Worm (Caenorhabditis elegans) whole organism, early embryonic: ENCODE measurements around the gene tpk-1.

Source experiments
- B0310.2 ChIP-seq: sonication (generic microtip); optimal IDR thresholded peaks from 2 replicates; lab custom pipeline; 2016; ENCODE audit warnings: mild to moderate bottlenecking, missing genetic modification characterization, missing compliant biosample characterization
- F13C5.2 ChIP-seq: sonication (generic microtip); optimal IDR thresholded peaks from 2 replicates; lab custom pipeline; 2017; ENCODE audit warnings: mild to moderate bottlenecking, missing genetic modification characterization, inconsistent platforms, missing compliant biosample characterization
- aly-1 ChIP-seq: sonication (generic microtip); optimal IDR thresholded peaks from 2 replicates; lab custom pipeline; 2016; ENCODE audit warnings: missing genetic modification characterization, missing compliant biosample characterization
- ama-1 ChIP-seq: fragments of 150-350 bp; optimal IDR thresholded peaks from 2 replicates; lab custom pipeline; 2014
- ceh-13 ChIP-seq: fragments of 200-800 bp; sonication (Bioruptor generic); optimal IDR thresholded peaks from 2 replicates; lab custom pipeline; 2018; ENCODE audit warnings: mild to moderate bottlenecking, missing genetic modification characterization, missing compliant biosample characterization
- ceh-36 ChIP-seq: sonication (generic microtip); optimal IDR thresholded peaks from 2 replicates; lab custom pipeline; 2016; ENCODE audit warnings: missing genetic modification characterization, inconsistent platforms, missing compliant biosample characterization
- ets-7 ChIP-seq: sonication (generic microtip); optimal IDR thresholded peaks from 2 replicates; lab custom pipeline; 2016; ENCODE audit warnings: missing genotype, missing genetic modification characterization, missing compliant biosample characterization
- flt-1 ChIP-seq: fragments of 200-800 bp; sonication (Bioruptor generic); IDR thresholded peaks from 2 replicates; pipeline ENCODE4 v1.3.6; 2022; ENCODE audit warnings: missing genetic modification characterization, missing compliant biosample characterization
- hmbx-1 ChIP-seq: sonication (generic microtip); optimal IDR thresholded peaks from 2 replicates; lab custom pipeline; 2016; ENCODE audit warnings: mild to moderate bottlenecking, missing genetic modification characterization, missing compliant biosample characterization
- hmg-4 ChIP-seq: fragments of 200-800 bp; sonication (Bioruptor generic); optimal IDR thresholded peaks from 2 replicates; lab custom pipeline; 2018; ENCODE audit warnings: mild to moderate bottlenecking, missing genetic modification characterization, missing compliant biosample characterization
- hnd-1 ChIP-seq: sonication (generic microtip); optimal IDR thresholded peaks from 2 replicates; lab custom pipeline; 2016; ENCODE audit warnings: missing genetic modification characterization, missing compliant biosample characterization
- pes-1 ChIP-seq: fragments of 200-800 bp; sonication (Bioruptor generic); IDR thresholded peaks from 2 replicates; pipeline ENCODE4 v1.3.6; 2022; ENCODE audit warnings: missing genetic modification reagents, missing genetic modification characterization, missing compliant biosample characterization
- scrt-1 ChIP-seq: fragments of 200-800 bp; sonication (Bioruptor generic); IDR thresholded peaks from 2 replicates; pipeline ENCODE4 v1.3.6; 2022; ENCODE audit warnings: missing genetic modification characterization, missing compliant biosample characterization
- sea-1 ChIP-seq: fragments of 200-800 bp; sonication (Bioruptor generic); conservative IDR thresholded peaks from 2 replicates; pipeline ENCODE4 v1.3.6; 2022; ENCODE audit warnings: missing genetic modification characterization, missing compliant biosample characterization
- tbx-11 ChIP-seq: fragments of 200-800 bp; sonication (Bioruptor generic); IDR thresholded peaks from 2 replicates; pipeline ENCODE4 v1.3.6; 2022; ENCODE audit warnings: missing genetic modification characterization, missing compliant biosample characterization
- tbx-37 ChIP-seq: fragments of 200-800 bp; sonication (Bioruptor generic); conservative IDR thresholded peaks from 2 replicates; pipeline ENCODE4 v1.3.6; 2022; ENCODE audit warnings: missing genetic modification reagents, missing genetic modification characterization, missing compliant biosample characterization
- tra-4 ChIP-seq: sonication (generic microtip); optimal IDR thresholded peaks from 2 replicates; lab custom pipeline; 2017; ENCODE audit warnings: missing genetic modification characterization, missing compliant biosample characterization

The tpk-1 gene

DNA sequence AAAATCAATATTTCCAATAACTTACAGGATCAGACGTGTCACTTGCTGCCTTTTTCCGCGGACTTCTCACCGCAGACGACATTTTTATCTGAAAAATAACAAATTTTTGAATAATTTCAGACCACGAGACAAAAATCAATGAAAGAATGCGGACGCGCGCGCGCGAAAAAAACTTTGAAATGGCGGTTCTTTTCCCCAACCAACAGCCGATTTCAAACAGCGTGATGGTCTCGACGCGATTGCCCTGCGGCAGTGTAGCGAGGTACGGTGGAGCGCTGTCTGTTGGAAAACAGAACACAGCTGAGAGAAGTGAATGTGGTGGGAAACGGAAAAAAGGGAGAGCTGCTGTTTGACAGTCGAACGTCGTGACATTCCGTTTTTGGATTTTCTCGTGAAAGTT is 7.9 kb upstream of the tpk-1 start, which contains the start of gene lin-9:
lin-9 (minus strand) TSS at position 88 of the 400 bp plus-strand sequence.
- TF ChIP-seq sea-1 (GFP tag; lab: Robert Waterston, UW), result no peak
- TF ChIP-seq pes-1 (GFP tag; lab: Robert Waterston, UW), result peak; percentile 36; the same call in 1 of the 2 replicates
- peak; percentile 70 for TF ChIP-seq hmg-4 (GFP tag; lab: Kevin White, UChicago)
- TF ChIP-seq F13C5.2 (tag; lab: Kevin White, UChicago), result peak; percentile 77
- TF ChIP-seq aly-1 (tag; lab: Kevin White, UChicago), result no peak
- no peak for TF ChIP-seq hmbx-1 (tag; lab: Kevin White, UChicago)
- no peak for TF ChIP-seq ama-1 (lab: Kevin White, UChicago)
- no peak for TF ChIP-seq tbx-11
- no peak for TF ChIP-seq tra-4
- no peak for TF ChIP-seq hnd-1 (tag; lab: Kevin White, UChicago)
- no peak; the same call in 1 of the 2 replicates for TF ChIP-seq flt-1 (GFP tag; lab: Robert Waterston, UW)
- TF ChIP-seq ets-7 (tag; lab: Kevin White, UChicago), result no peak
- no peak for TF ChIP-seq scrt-1 (GFP tag; lab: Robert Waterston, UW)
- no peak for TF ChIP-seq tbx-37 (GFP tag; lab: Robert Waterston, UW)
- no peak for TF ChIP-seq B0310.2 (tag; lab: Kevin White, UChicago)
- no peak for TF ChIP-seq ceh-13 (GFP tag; lab: Kevin White, UChicago)
- TF ChIP-seq ceh-36, result no peak

DNA sequence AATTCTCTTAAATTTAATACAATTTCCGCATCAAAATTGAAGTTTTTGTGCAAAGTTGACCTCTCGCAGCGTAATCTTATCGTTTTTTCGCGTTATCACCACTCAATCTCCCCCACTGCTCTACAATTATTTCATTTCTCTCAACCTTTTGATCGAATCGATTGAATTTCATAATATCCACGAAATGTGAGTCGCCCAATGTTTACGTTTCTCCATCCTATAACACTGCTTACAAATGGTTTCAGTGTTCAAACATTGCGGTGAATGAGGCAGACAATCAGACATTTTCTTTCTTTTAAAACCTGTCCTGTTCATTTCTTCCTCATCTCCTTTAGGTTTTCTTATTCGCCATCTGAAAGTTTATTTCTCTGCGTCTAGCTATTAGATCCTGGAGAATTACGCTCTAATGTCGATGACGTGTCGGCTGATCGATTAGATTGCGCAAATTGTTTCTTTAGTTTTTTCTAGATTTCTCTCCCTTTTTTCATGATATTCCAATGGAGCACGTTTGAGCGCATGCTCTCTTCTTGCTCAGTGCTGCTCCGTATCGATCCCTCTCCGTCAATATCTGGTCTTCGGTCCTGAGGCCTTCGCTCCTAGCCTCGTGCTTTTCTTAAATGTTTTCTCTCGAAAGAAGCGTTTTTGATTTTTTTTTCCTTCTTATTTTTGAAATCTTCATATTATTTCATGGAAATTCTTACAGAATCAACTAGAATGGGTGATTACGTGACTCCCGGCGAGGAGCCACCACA is 6.9 kb upstream of the tpk-1 start, which contains the start of gene unc-32:
unc-32 (plus strand) TSS at position 702 of the 752 bp plus-strand sequence.
- TF ChIP-seq B0310.2 (tag; lab: Kevin White, UChicago) (no peak), hmg-4 (GFP tag; lab: Kevin White, UChicago) (no peak), ama-1 (lab: Kevin White, UChicago) (no peak), tbx-11 (no peak), aly-1 (tag; lab: Kevin White, UChicago) (no peak), hnd-1 (tag; lab: Kevin White, UChicago) (no peak), ets-7 (tag; lab: Kevin White, UChicago) (no peak), pes-1 (GFP tag; lab: Robert Waterston, UW) (no peak)

DNA sequence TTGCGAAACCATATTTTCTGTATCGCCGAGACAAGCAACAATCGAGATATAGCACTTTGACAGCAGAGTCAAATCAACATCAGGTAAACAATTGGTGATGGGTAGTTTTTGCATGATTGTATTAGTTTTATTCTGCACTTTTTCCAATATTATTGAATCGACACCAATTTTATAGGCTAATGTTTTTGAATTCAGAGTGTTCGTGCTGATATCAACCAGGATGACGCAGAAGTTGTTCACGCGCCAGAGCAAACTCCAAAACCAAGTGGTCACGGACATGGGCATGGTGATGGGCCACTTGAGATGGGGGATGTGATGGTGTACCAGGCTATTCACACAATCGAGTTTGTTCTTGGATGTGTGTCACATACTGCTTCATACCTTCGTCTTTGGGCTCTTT is 1.8 kb upstream of the tpk-1 start:
- TF ChIP-seq hmg-4 (GFP tag; lab: Kevin White, UChicago) (no peak), ets-7 (tag; lab: Kevin White, UChicago) (no peak), scrt-1 (GFP tag; lab: Robert Waterston, UW) (no peak), aly-1 (tag; lab: Kevin White, UChicago) (no peak), F13C5.2 (tag; lab: Kevin White, UChicago) (no peak), pes-1 (GFP tag; lab: Robert Waterston, UW) (no peak), tbx-37 (GFP tag; lab: Robert Waterston, UW) (no peak), flt-1 (GFP tag; lab: Robert Waterston, UW) (no peak), sea-1 (GFP tag; lab: Robert Waterston, UW) (no peak), hnd-1 (tag; lab: Kevin White, UChicago) (no peak), hmbx-1 (tag; lab: Kevin White, UChicago) (no peak), B0310.2 (tag; lab: Kevin White, UChicago) (no peak), ceh-36 (no peak), tbx-11 (no peak), ama-1 (lab: Kevin White, UChicago) (no peak)

DNA sequence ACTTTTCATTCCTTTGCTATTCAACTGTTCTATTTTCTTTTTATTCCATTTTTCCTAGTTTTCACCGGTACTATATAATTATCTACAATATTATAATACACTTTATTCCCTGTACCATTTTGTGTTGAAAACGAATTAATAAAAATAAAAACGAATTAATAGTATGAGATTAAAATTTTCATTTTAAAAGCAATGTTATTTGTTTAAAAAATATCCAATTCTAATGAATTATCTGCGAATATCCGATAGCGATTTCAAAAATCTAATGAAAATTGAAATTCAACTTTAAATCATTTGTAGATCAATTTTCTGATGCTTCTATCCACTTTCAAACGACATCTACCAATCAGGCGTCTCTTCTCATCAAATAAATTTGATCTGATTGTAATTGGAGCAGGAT is 1.5 kb downstream of the tpk-1 start, which contains the start of gene trxr-2:
trxr-2 (plus strand) TSS at position 301 of the 400 bp plus-strand sequence.
- TF ChIP-seq ets-7 (tag; lab: Kevin White, UChicago) (no peak), aly-1 (tag; lab: Kevin White, UChicago) (no peak), sea-1 (GFP tag; lab: Robert Waterston, UW) (no peak), pes-1 (GFP tag; lab: Robert Waterston, UW) (no peak), tbx-37 (GFP tag; lab: Robert Waterston, UW) (no peak), B0310.2 (tag; lab: Kevin White, UChicago) (no peak), tra-4 (no peak), hnd-1 (tag; lab: Kevin White, UChicago) (no peak), ama-1 (lab: Kevin White, UChicago) (no peak)

ce11 chrIII:8917879-8918381 is 6.0 kb downstream of the tpk-1 start, which contains the start of gene cdc-25.3:
Gene cdc-25.3 (minus strand): TSS chrIII:8917929.
- TF ChIP-seq tra-4, result no peak
- TF ChIP-seq aly-1 (tag; lab: Kevin White, UChicago), result no peak
- TF ChIP-seq flt-1 (GFP tag; lab: Robert Waterston, UW), result no peak
- TF ChIP-seq B0310.2 (tag; lab: Kevin White, UChicago), result no peak
- TF ChIP-seq ets-7 (tag; lab: Kevin White, UChicago), result no peak
- no peak for TF ChIP-seq sea-1 (GFP tag; lab: Robert Waterston, UW)
- no peak for TF ChIP-seq ceh-13 (GFP tag; lab: Kevin White, UChicago)
- no peak for TF ChIP-seq hnd-1 (tag; lab: Kevin White, UChicago)
- TF ChIP-seq F13C5.2 (tag; lab: Kevin White, UChicago), result no peak
- no peak for TF ChIP-seq scrt-1 (GFP tag; lab: Robert Waterston, UW)
- no peak for TF ChIP-seq pes-1 (GFP tag; lab: Robert Waterston, UW)
- TF ChIP-seq hmbx-1 (tag; lab: Kevin White, UChicago), result no peak
- TF ChIP-seq ama-1 (lab: Kevin White, UChicago), result no peak
- TF ChIP-seq tbx-11, result no peak

- TF ChIP-seq ceh-36 (no peak), pes-1 (GFP tag; lab: Robert Waterston, UW) (no peak), ama-1 (lab: Kevin White, UChicago) (no peak), F13C5.2 (tag; lab: Kevin White, UChicago) (no peak), tbx-37 (GFP tag; lab: Robert Waterston, UW) (no peak), hmg-4 (GFP tag; lab: Kevin White, UChicago) (no peak), tbx-11 (no peak), ets-7 (tag; lab: Kevin White, UChicago) (no peak), sea-1 (GFP tag; lab: Robert Waterston, UW) (no peak), tra-4 (no peak)
Measured at ce11 chrIII:8919784-8920183, 7.8 kb downstream of the tpk-1 start, which contains the start of gene ZK637.15. Gene ZK637.15 (plus strand): TSS chrIII:8920084.
